Worm (Caenorhabditis elegans): ENCODE results near the gene str-162.
"Not testable (repeated sequence)": the region's sequence is repeated elsewhere in the genome, so short reads cannot be mapped to it uniquely, and the experiment has no call there.

The str-162 gene

DNA sequence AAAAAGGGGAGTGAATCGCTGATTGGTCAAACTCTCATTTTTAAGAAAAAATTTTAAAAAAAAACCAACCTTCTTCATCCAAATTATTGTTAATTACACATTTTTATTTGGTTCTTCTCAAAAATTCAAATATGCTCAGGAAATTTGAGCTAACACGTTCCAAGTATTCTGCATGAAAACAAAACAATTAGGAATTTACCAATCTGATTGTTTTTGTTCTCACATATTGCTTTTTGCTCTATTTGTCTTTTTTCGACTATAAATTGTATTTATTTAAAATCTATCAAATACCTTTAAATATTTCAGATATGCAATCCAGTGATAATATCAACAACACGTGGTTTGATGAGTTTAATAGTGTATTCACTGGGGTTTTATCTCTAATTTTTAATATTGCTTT lies 20.1 kb downstream of the str-162 start, which contains the start of gene srm-1:
TSS of gene srm-1 (plus strand) at position 301 of the 400 bp plus-strand sequence.
- TF ChIP-seq aly-2 (tag; optimal IDR thresholded peaks at IDR 0.05) (no peak), sea-2 (GFP tag; optimal IDR thresholded peaks at IDR 0.05) (no peak), ztf-11 (tag; optimal IDR thresholded peaks at IDR 0.05) (no peak), unc-62 (GFP tag; optimal IDR thresholded peaks at IDR 0.05) (no peak), nhr-67 (tag; optimal IDR thresholded peaks at IDR 0.05) (no peak), fkh-2 (tag; optimal IDR thresholded peaks at IDR 0.05) (no peak), jun-1 (tag; optimal IDR thresholded peaks at IDR 0.05) (no peak)

DNA sequence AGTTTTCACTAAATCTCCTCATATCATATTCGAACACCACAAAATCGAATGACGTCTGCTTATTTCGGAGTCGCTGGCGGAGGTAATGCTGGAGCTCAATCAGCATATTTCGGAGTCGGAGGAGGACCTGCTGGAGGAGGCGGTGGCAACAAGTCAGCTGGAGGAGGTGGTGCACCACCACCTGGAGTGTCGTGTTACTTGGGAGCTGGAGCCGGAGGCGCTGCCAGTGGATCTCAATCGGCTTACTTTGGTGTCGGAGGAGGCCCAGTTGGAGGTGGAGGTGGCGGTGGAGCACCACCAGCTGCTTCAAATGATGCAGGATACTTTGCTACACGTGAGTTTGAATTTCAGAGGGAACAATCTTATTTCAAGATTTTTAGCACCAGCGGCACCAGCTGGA lies 24.3 kb downstream of the str-162 start, which contains the start of gene ssq-4:
TSS of gene ssq-4 (plus strand) at position 19 of the 400 bp plus-strand sequence.
- TF ChIP-seq pha-4 (tag; optimal IDR thresholded peaks at IDR 0.05); sea-2 (GFP tag; optimal IDR thresholded peaks at IDR 0.05); elt-3 (tag; optimal IDR thresholded peaks at IDR 0.05): not testable (repeated sequence)

DNA sequence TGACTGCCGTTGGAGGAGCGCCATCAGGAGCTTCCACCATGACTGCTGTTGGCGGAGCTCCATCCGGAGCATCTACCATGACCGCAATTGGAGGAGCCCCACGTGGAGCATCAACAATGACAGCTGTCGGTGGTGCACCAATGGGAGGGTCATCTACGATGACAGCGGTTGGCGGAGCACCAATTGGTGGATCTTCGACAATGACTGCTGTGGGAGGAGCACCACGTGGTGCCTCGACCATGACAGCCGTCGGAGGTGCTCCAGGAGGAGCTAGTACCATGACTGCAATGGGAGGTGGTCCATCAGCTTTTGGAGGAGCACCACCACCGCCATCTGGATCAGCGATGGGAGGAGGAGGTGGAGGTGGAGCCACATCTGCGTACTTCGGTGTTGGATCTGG lies 24.9 kb downstream of the str-162 start, which contains the start of gene T28H11.7:
TSS of gene T28H11.7 (minus strand) at position 101 of the 400 bp plus-strand sequence.
- TF ChIP-seq tbx-2, elt-3, lin-39 (tag; optimal IDR thresholded peaks at IDR 0.05): not testable (repeated sequence)

DNA sequence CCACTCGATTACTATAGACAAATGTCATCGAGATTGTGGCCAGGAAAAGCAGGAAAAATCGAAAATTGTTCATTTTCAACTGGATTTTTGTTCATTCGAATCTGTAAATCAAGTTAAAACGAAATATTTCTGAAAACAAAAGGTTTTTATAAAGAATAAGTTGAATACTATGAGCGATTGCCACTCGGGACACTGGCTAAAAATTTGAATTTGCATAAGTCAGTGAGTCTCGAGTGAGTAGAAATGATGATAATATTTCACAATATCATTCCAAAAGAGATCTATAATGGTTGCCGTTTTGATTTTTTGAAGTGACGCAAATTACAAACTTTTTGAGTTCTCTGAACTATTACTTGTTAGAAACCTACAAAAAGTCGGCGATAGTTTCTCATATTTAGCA lies 28.3 kb downstream of the str-162 start, which contains the start of gene T28H11.8:
TSS of gene T28H11.8 (minus strand) at position 101 of the 400 bp plus-strand sequence.
- TF ChIP-seq elt-1 (tag; optimal IDR thresholded peaks at IDR 0.05) (no peak), mdl-1 (tag; optimal IDR thresholded peaks at IDR 0.05) (no peak), ama-1 (optimal IDR thresholded peaks at IDR 0.05) (no peak), unc-39 (tag; optimal IDR thresholded peaks at IDR 0.05) (no peak), egl-5 (tag; optimal IDR thresholded peaks at IDR 0.05) (no peak)

DNA sequence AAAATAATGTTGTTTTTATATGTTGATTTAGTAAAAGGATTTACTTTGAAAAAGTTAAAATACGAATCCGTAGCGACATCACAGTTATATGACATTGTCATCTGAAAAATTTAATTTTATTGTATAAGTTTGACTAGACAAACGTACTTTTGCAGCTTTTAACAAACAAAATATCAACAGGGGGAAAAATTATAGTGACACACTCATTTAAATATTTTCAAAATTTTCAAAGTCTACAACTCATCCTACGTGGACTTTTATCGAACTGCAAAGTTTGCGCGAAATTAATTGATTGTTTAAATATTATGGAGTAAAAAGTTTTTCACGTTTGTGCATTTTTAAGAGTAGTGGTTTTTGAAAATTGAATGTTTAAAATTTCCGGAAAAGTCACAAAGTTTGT lies 33.5 kb downstream of the str-162 start, which contains the start of gene C09B9.85:
TSS of gene C09B9.85 (minus strand) at position 101 of the 400 bp plus-strand sequence.
- no peak for TF ChIP-seq eor-1 (tag; optimal IDR thresholded peaks at IDR 0.05)
- TF ChIP-seq egl-5 (tag; optimal IDR thresholded peaks at IDR 0.05) = no peak
- no peak for TF ChIP-seq elt-2 (tag; optimal IDR thresholded peaks at IDR 0.05)
- no peak for TF ChIP-seq nhr-28 (tag; optimal IDR thresholded peaks at IDR 0.05)
- no peak for TF ChIP-seq lin-15B (tag; optimal IDR thresholded peaks at IDR 0.05)
- TF ChIP-seq nhr-23 (tag; optimal IDR thresholded peaks at IDR 0.05) = no peak
- no peak for TF ChIP-seq unc-39 (tag; optimal IDR thresholded peaks at IDR 0.05)

DNA sequence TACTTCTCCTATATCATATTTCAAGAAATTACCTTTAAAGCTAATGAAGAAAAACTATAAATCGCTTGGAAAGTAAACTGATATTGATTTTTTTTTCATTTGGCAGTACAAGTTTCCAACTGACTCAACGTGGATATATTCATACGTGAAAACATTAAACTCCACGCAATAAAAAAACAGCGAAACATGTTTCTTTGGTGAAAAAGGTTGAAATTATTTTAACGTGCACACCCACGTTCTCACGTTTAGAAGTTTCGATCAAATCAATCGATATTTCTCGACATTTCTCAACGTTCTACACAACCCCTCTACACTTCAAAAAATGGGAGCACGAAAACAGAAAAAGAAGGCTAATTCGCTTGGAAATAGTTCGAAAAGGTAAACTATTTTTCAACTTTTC lies 36.8 kb downstream of the str-162 start, which contains the start of the genes best-6 and C09B9.2:
TSS of gene best-6 (minus strand) at position 101 of the 400 bp plus-strand sequence.
TSS of gene C09B9.2 (plus strand) at position 314 of the 400 bp plus-strand sequence.
- TF ChIP-seq ztf-11 (tag; optimal IDR thresholded peaks at IDR 0.05) (no peak), sea-2 (GFP tag; optimal IDR thresholded peaks at IDR 0.05) (no peak), tbx-2 (tag; optimal IDR thresholded peaks at IDR 0.05) (no peak), lsy-12 (tag; optimal IDR thresholded peaks at IDR 0.05) (no peak), pha-4 (tag; optimal IDR thresholded peaks at IDR 0.05) (no peak), jun-1 (tag; optimal IDR thresholded peaks at IDR 0.05) (no peak)

DNA sequence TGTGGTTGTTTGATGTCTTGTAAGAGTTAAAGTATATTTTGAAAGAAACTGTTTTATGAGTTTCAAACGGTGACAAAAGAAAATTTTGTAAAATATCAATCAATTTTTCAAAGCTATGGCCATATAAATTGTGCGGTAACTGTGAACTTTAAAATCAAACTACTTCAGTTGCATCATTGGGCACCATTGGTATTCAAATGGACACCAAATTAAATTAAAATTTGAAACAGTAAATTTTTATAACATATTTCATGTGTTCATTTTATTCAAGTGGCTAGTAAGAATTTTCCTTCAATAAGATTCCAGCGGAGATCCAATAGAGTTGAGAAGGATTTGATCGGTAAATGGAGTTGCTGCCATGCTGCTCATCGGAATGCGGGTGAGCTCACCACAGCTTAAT lies 39.2 kb downstream of the str-162 start:
- no peak for TF ChIP-seq skn-1 (tag; optimal IDR thresholded peaks at IDR 0.05)
- no peak for TF ChIP-seq ama-1 (optimal IDR thresholded peaks at IDR 0.05)
- TF ChIP-seq zag-1 (tag; optimal IDR thresholded peaks at IDR 0.05) = no peak
- no peak for TF ChIP-seq unc-39 (tag; optimal IDR thresholded peaks at IDR 0.05)
- no peak for TF ChIP-seq mml-1 (tag; optimal IDR thresholded peaks at IDR 0.05)
- TF ChIP-seq R02D3.7 (tag; optimal IDR thresholded peaks at IDR 0.05) = no peak
- TF ChIP-seq nhr-43 (tag; optimal IDR thresholded peaks at IDR 0.05; ENCODE audit: poor library complexity, severe bottlenecking) = no peak
- no peak for TF ChIP-seq mdl-1 (tag; optimal IDR thresholded peaks at IDR 0.05)
- TF ChIP-seq tbx-2 (tag; optimal IDR thresholded peaks at IDR 0.05) = no peak
- no peak for TF ChIP-seq ZK546.5 (tag; optimal IDR thresholded peaks at IDR 0.05)
- no peak for TF ChIP-seq unc-62 (GFP tag; optimal IDR thresholded peaks at IDR 0.05)
- TF ChIP-seq lin-39 (tag; optimal IDR thresholded peaks at IDR 0.05) = no peak
